Worm (Caenorhabditis elegans): ENCODE measurements around the gene ZK899.7.

- TF ChIP-seq med-1 (GFP tag; optimal IDR thresholded peaks at IDR 0.05; ENCODE audit: insufficient read depth) (no peak), tab-1 (GFP tag; IDR thresholded peaks at IDR 0.05) (no peak), ztf-29 (GFP tag; IDR thresholded peaks at IDR 0.05) (no peak), ref-1 (GFP tag; conservative IDR thresholded peaks at IDR 0.05) (no peak), cog-1 (tag; optimal IDR thresholded peaks at IDR 0.05) (no peak)
Observed at ce11 chrX:9401963-9402362, 47.3 kb downstream of the ZK899.7 start.
